Fruit fly (Drosophila melanogaster) S2 (cell line): Measurements from ENCODE around the gene yl.
A peak's percentile ranks its signal among the peaks of the same experiment; 100 is the strongest.

Source experiments
- CG8478 ChIP-seq: fragments of >200 bp; optimal IDR thresholded peaks from 2 replicates; lab custom pipeline; 2018
- CTCF ChIP-seq, 2 experiments: fragments of >200 bp; optimal IDR thresholded peaks; 2 replicates each; lab custom pipeline; 2018

The yl gene

DNA sequence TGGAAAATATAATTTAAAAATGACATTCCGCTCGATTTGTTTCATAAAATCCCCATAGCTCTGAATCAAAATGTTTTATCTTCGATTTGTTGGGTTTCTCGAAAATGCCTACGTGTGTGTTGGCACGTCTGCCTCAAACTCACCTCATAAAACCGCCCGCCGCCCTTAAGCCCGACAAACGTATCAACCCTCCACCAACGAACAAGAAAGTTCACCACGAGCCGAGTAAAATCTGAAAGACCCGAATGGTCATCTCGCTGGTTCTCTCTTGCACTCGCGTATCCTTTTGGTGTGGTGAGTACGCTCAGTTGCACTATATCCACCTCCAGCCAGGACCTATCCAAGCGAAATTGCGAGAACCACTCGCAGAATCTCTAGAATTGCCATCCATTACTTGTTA lies 29.0 kb downstream of the yl start:
- TF ChIP-seq CG8478 (lab: Kevin White, UChicago), result no peak
- no peak for TF ChIP-seq CTCF (optimal IDR thresholded peaks at IDR 0.05; lab: Kevin White, UChicago)

dm6 chrX:14225665-14226064 lies 32.7 kb downstream of the yl start, which contains the start of gene CG11674:
Gene CG11674, minus strand, starts transcription at chrX:14225879.
- no peak for TF ChIP-seq CTCF (optimal IDR thresholded peaks at IDR 0.05; lab: Kevin White, UChicago)
- TF ChIP-seq CG8478 (lab: Kevin White, UChicago), result no peak

DNA sequence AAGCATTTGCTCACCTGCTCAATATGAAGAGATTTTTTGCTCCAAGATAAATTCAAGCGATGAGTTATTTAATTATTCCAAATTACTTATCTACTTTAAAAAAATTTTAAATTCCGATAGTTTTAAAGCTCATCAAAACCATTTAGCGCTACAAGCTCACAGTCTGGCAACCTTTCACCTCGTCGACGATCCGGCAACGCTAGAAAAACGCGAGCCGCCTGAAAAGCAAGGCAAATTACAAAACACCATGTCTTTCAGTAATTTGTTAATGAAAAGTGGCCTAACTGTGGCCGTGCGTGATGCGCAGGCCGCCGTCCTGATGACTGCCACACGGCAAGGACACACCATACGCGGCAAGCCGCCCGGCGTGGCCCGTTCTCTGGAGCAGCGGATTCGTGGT lies 33.1 kb downstream of the yl start, which contains the start of gene mRpL38:
TSS of gene mRpL38 (plus strand) at position 197 of the 400 bp plus-strand sequence.
- no peak for TF ChIP-seq CTCF (optimal IDR thresholded peaks at IDR 0.05; lab: Kevin White, UChicago)
- no peak for TF ChIP-seq CG8478 (lab: Kevin White, UChicago)

dm6 chrX:14227043-14227442 lies 34.0 kb downstream of the yl start:
- TF ChIP-seq CTCF (optimal IDR thresholded peaks at IDR 0.05; lab: Kevin White, UChicago), result no peak
- TF ChIP-seq CG8478 (lab: Kevin White, UChicago), result no peak

DNA sequence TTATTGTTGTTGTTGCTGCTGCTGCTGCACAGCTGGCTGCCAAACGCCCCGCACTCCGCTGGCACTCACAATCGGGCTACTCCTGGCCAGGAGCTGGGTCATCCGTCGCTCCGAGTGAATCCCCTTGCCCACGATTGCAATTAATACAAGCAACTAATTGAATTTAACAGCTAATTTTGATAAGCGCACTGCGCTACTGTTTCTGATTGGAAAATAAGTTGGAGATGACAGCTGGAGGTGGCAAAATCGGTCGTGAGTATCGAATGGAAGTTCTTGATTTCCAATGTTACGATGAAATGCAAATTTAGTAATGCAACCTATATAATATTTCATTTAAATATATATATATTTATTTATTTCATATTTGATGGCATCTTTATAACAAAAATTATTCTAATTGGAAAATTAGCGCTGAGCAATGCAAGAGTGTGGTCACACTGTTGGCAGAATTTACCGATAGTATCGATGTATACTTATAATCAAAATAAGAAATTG lies 40.9 kb downstream of the yl start, which contains the start of gene CG42271:
TSS of gene CG42271 (minus strand) at position 224 of the 495 bp plus-strand sequence.
- no peak for TF ChIP-seq CG8478 (lab: Kevin White, UChicago)
- no peak for TF ChIP-seq CTCF (optimal IDR thresholded peaks at IDR 0.05; lab: Kevin White, UChicago)

- no peak for TF ChIP-seq CG8478 (lab: Kevin White, UChicago)
- TF ChIP-seq CTCF (optimal IDR thresholded peaks at IDR 0.05; lab: Kevin White, UChicago), result no peak
These were observed 41.5 kb downstream of the yl start for dm6 chrX:14234468-14234867.

DNA sequence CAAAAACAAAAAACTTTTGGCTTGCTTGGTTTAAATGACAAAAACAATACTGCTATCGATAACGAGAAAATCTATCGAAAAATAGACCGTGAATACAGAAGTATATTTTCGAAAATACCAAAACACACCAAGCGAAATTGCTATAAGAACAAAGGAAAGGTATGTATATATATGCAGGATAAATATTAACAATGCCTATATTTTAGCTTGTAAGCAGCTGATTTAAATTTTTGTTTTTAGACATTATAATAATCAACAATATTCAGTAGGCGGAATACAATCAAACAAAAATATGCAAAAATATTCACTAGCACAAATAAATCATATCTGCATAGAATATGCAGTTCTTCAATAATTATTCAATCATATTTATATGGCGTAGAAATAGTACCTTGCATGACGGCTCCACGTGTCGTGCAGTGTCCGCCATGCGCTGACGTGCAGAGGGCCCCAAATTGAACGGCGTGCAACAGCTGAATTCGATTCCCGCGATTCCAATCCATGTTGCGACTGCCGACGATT lies 44.9 kb downstream of the yl start, which contains the start of the genes Fbxl4 and Dus2:
TSS of gene Fbxl4 (minus strand) at position 51 of the 522 bp plus-strand sequence.
TSS of gene Dus2 (plus strand) at position 116 of the 522 bp plus-strand sequence.
- TF ChIP-seq CG8478 (lab: Kevin White, UChicago) (no peak), CTCF (optimal IDR thresholded peaks at IDR 0.05; lab: Kevin White, UChicago) (no peak)

DNA sequence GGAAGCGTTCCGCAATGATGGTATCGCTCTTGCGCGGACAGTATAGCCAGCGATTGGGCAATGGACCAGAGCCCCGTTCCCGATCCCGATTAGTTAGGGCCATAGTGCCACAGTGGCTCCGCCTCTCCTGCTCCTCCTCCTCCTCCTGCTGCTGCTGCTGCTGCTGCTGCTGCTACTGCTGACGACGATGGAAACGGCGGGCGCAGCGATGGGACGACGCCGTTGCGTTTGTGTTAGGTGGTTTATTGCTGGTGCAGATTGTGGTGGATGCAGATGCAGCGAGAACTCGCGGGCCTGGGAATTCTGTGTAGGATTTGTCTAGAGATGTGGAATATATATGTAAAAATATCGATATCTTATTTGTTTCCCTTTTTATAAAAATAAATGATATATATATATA lies 49.5 kb downstream of the yl start, which contains the start of gene mRNA-cap:
TSS of gene mRNA-cap (minus strand) at position 344 of the 400 bp plus-strand sequence.
- TF ChIP-seq CG8478 (lab: Kevin White, UChicago), result no peak
- TF ChIP-seq CTCF (optimal IDR thresholded peaks at IDR 0.05; lab: Kevin White, UChicago), result no peak

DNA sequence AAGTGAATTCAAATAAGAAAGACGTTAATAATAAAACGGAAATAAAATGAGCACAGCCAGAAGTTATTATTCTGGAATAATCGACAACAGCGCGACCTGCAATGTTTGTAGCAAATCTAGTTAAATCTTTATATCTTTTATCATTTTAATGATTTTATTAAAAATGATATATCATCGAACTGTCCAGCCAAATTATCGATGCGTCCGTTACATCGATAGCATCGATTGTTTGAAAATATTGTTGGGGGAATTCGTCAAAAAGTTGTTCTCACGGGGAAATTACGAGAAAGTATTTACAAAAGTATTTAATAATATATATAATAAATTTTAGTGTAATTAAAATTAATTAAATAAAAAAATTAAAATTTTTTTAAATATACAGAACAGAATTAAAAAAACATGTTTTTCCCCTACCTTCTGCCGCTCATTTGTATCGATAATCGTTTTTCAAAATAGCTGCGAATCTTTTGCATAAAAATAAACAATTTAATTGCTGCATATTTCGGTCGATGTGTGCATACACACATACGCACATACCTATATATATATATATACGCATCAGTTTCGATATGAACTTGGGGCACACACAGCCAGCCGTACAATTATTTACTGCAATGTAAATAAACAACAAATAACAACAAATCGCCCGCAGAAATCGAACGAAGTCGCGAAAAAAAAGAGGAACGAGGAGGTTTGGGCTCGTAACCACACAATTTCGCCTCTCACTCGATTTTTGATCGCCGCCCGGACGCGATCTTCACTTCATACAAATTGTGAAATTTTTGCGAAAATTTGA lies 50.1 kb downstream of the yl start, which contains the start of gene CG32599:
TSS of gene CG32599 (plus strand) at position 746 of the 796 bp plus-strand sequence.
- no peak for TF ChIP-seq CTCF (optimal IDR thresholded peaks at IDR 0.05; lab: Kevin White, UChicago)
- no peak for TF ChIP-seq CG8478 (lab: Kevin White, UChicago)

DNA sequence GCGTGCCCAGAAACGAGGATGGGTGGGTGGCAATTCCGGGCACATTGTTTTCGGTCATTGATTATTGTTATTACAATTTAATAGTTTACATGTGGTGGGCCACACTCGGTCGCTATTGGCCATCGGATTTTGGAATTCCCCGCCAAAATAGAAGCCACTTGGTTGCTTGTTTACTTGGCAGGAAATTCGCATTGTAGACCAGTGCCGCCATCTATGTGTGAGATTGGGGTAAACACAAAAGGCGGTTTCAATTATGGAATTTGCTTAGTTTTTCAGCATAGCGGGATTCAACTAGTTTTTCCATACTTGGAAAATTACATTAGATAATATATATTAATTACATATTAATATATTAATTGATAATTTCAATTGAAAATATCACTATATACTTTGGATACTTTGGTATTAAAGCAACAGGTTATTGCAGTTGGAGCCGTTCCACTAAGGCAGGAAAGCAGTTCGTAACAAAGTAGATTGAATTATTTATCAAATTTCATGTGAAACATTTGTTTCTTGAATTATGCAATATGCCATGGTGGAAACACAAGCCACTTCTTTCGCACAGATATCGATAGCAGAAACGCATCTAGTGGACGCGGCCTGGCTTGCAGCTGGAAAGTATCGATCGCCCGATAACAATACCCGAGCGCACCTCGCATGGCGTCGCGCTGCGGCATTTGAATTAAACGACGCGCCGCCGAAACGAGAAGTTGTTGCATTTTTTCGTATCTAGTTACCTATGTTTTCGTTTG lies 54.2 kb downstream of the yl start, which contains the start of gene mud:
TSS of gene mud (plus strand) at position 698 of the 752 bp plus-strand sequence.
- TF ChIP-seq CG8478 (lab: Kevin White, UChicago), result no peak
- peak; percentile 74 to 85 for TF ChIP-seq CTCF (optimal IDR thresholded peaks at IDR 0.05; lab: Kevin White, UChicago)
